Worm (Caenorhabditis elegans) whole organism, L2 larva: ENCODE measurements around the gene C52G5.2.

Source experiments
- C34F6.9 ChIP-seq: fragments of 150-350 bp; optimal IDR thresholded peaks from 2 replicates; lab custom pipeline; 2014; ENCODE audit warnings: missing biosample characterization, missing genetic modification characterization
- R02D3.7 ChIP-seq: fragments of 150-350 bp; optimal IDR thresholded peaks from 2 replicates; lab custom pipeline; 2014; ENCODE audit warnings: missing biosample characterization, missing genetic modification characterization
- Y55F3AM.14 ChIP-seq: fragments of 200-800 bp; sonication (Bioruptor generic); optimal IDR thresholded peaks from 2 replicates; lab custom pipeline; 2018; ENCODE audit warnings: mild to moderate bottlenecking, missing genetic modification characterization, missing compliant biosample characterization
- ZK546.5 ChIP-seq: sonication (generic microtip); optimal IDR thresholded peaks from 2 replicates; lab custom pipeline; 2017; ENCODE audit warnings: missing biosample characterization, missing genetic modification characterization
- blmp-1 ChIP-seq: sonication (generic microtip); optimal IDR thresholded peaks from 2 replicates; lab custom pipeline; 2017; ENCODE audit warnings: missing genetic modification characterization, mild to moderate bottlenecking, missing compliant biosample characterization, antibody characterized with exemption, moderate library complexity; ENCODE audit not compliant: insufficient read depth
- ceh-16 ChIP-seq: fragments of 150-350 bp; optimal IDR thresholded peaks from 2 replicates; lab custom pipeline; 2014; ENCODE audit warnings: missing biosample characterization, missing genetic modification characterization
- ceh-82 ChIP-seq: fragments of 150-350 bp; optimal IDR thresholded peaks from 2 replicates; lab custom pipeline; 2014; ENCODE audit warnings: missing biosample characterization, missing genetic modification characterization
- dmd-4 ChIP-seq: sonication (generic microtip); optimal IDR thresholded peaks from 2 replicates; lab custom pipeline; 2017; ENCODE audit warnings: missing biosample characterization, missing genetic modification characterization
- egl-27 ChIP-seq: sonication (generic microtip); optimal IDR thresholded peaks from 3 replicates; lab custom pipeline; 2017; ENCODE audit warnings: missing biosample characterization, missing genetic modification reagents, missing genetic modification characterization
- elt-3 ChIP-seq: sonication (generic microtip); optimal IDR thresholded peaks from 2 replicates; lab custom pipeline; 2017; ENCODE audit warnings: missing biosample characterization, missing genetic modification characterization
- fos-1 ChIP-seq: fragments of 150-350 bp; optimal IDR thresholded peaks from 2 replicates; lab custom pipeline; 2014; ENCODE audit warnings: missing biosample characterization, missing genetic modification characterization
- lin-11 ChIP-seq: fragments of 150-350 bp; sonication (generic microtip); optimal IDR thresholded peaks from 2 replicates; lab custom pipeline; 2014; ENCODE audit warnings: missing biosample characterization, missing genetic modification characterization, inconsistent platforms, mixed read lengths
- lin-39 ChIP-seq: fragments of 150-350 bp; optimal IDR thresholded peaks from 2 replicates; lab custom pipeline; 2014; ENCODE audit warnings: missing biosample characterization, missing genetic modification reagents, missing genetic modification characterization
- lsy-2 ChIP-seq, 2 experiments: fragments of 150-350 bp in 1 of 2; sonication (generic microtip) in 1 of 2; optimal IDR thresholded peaks; 2 replicates each; lab custom pipeline; 2014 to 2017; ENCODE audit warnings: missing biosample characterization in 2 of 2, missing genetic modification characterization in 2 of 2
- mbf-1 ChIP-seq: sonication (generic microtip); optimal IDR thresholded peaks from 2 replicates; lab custom pipeline; 2017; ENCODE audit warnings: missing biosample characterization, missing genetic modification characterization
- mdl-1 ChIP-seq, 2 experiments: fragments of 150-350 bp in 1 of 2; sonication (generic microtip) in 1 of 2; optimal IDR thresholded peaks; 2 replicates each; lab custom pipeline; 2017; ENCODE audit warnings: missing biosample characterization in 2 of 2, missing genetic modification characterization in 2 of 2
- nhr-11 ChIP-seq: fragments of 150-350 bp; optimal IDR thresholded peaks from 2 replicates; lab custom pipeline; 2014; ENCODE audit warnings: missing biosample characterization, missing genetic modification characterization
- nhr-129 ChIP-seq: fragments of 150-350 bp; optimal IDR thresholded peaks from 2 replicates; lab custom pipeline; 2014; ENCODE audit warnings: missing biosample characterization, missing genetic modification characterization
- nhr-21 ChIP-seq: fragments of 150-350 bp; optimal IDR thresholded peaks from 2 replicates; lab custom pipeline; 2014; ENCODE audit warnings: missing biosample characterization, missing genetic modification characterization
- nhr-23 ChIP-seq: fragments of 150-350 bp; optimal IDR thresholded peaks from 2 replicates; lab custom pipeline; 2014; ENCODE audit warnings: missing biosample characterization, missing genetic modification reagents, missing genetic modification characterization
- nhr-237 ChIP-seq: fragments of 150-350 bp; optimal IDR thresholded peaks from 2 replicates; lab custom pipeline; 2014; ENCODE audit warnings: missing biosample characterization, missing genetic modification characterization
- nhr-25 ChIP-seq: fragments of 150-350 bp; sonication (generic microtip); optimal IDR thresholded peaks from 3 replicates; lab custom pipeline; 2014; ENCODE audit warnings: missing biosample characterization, missing genetic modification characterization
- nhr-6 ChIP-seq: fragments of 150-350 bp; optimal IDR thresholded peaks from 2 replicates; lab custom pipeline; 2014; ENCODE audit warnings: missing biosample characterization, missing genetic modification characterization
- nhr-77 ChIP-seq: fragments of 150-350 bp; optimal IDR thresholded peaks from 2 replicates; lab custom pipeline; 2014; ENCODE audit warnings: missing biosample characterization, missing genetic modification characterization
- peb-1 ChIP-seq: fragments of 150-350 bp; optimal IDR thresholded peaks from 2 replicates; lab custom pipeline; 2014; ENCODE audit warnings: missing biosample characterization, missing genetic modification characterization
- unc-39 ChIP-seq: fragments of 150-350 bp; optimal IDR thresholded peaks from 2 replicates; lab custom pipeline; 2014; ENCODE audit warnings: missing biosample characterization, missing genetic modification characterization
- zag-1 ChIP-seq: fragments of 150-350 bp; optimal IDR thresholded peaks from 2 replicates; lab custom pipeline; 2014; ENCODE audit warnings: missing biosample characterization, missing genetic modification characterization
- ztf-11 ChIP-seq: sonication (generic microtip); optimal IDR thresholded peaks from 2 replicates; lab custom pipeline; 2017; ENCODE audit warnings: missing biosample characterization, missing genetic modification characterization

C52G5.2 gene

DNA sequence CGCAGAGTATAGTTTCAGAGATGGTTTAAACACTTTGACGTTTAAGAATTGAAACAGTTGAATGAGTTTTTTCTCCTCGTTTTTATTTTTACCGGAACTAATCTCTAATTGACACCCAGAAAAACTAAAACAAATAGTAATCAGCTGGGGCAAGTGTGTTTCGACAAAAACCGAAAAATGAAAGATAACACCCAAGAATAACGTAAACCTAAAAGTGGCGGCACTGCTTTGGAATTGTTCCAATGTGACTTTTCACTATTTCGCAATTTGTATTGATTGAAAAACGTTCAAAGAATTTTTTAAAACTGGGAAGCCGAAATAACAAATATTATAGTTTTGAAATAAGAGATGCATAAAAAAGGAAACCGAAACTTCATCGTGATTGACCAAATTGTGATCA, 24.3 kb upstream of the C52G5.2 start:
- TF ChIP-seq nhr-77 (tag; lab: Kevin White, UChicago) (no peak), fos-1 (tag; lab: Kevin White, UChicago) (peak; percentile 15)

DNA sequence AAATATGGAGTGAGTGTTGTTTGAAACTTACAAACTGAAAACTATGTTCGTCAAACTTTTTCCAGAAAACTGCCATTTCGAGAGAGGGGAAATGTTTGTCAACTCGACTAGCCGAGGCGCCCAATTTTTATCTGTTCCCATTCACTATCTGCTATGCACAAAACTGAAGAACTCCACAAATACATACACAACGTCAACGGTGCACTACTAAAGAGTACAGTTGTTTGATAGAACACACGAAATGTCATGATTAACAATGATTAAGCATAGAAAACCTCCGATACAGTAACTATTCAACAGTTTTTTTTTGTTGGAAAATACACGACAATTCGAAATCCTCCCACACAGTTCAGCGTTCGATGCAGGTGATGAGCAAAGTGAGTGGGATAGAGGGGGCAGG, 23.6 kb upstream of the C52G5.2 start:
- TF ChIP-seq fos-1 (tag; lab: Kevin White, UChicago) (peak; percentile 7), lsy-2 (tag; optimal IDR thresholded peaks at IDR 0.05; lab: Kevin White, UChicago) (no peak)

DNA sequence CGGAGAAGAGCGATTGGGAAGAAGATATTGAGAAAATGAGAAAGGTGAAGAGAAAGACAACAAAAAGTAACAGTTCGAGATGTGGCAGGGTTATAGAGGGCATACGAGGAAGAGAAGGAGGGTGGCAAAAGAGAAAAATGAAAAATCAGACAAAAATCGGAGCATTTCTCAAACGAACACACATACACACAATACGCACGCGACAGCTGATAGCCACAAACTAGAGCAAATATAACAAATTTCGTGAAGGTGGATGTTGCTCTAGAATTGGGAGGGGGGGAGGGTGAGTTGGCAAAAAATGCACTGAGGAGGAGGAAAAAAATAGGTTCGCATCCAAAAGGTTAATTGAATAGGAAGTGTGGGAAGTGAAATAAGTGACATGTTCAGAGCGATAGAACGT, 17.9 kb upstream of the C52G5.2 start:
- TF ChIP-seq nhr-6 (tag; lab: Kevin White, UChicago), result no peak
- TF ChIP-seq nhr-237 (tag; lab: Kevin White, UChicago), result no peak
- TF ChIP-seq lin-11 (tag; lab: Kevin White, UChicago), result no peak
- no peak for TF ChIP-seq elt-3 (tag; lab: Kevin White, UChicago)
- no peak for TF ChIP-seq nhr-25 (tag; lab: Kevin White, UChicago)
- TF ChIP-seq mbf-1 (tag; lab: Kevin White, UChicago), result no peak
- no peak for TF ChIP-seq C34F6.9 (tag; lab: Kevin White, UChicago)
- no peak for TF ChIP-seq nhr-21 (tag; lab: Kevin White, UChicago)
- no peak for TF ChIP-seq egl-27 (tag; lab: Kevin White, UChicago)
- no peak for TF ChIP-seq blmp-1 (tag; lab: Kevin White, UChicago)

DNA sequence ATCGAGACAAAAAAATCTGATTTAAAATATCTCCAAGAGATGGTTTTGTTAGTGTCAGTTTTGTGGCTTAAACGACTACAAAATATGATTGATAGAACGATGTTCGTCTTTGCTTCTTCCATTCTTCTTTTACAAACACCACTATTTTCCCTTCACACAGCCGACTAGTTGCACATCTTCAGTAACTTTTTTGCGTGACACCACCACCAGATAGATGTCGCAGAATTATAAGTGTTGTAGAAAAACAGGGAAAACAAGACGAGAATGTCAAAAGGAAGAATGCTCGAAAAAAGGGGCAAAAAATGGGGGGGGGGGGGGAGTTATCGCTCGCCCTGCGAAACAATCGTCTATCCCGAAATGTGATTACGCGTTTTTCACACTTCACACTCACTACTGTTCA, 16.3 kb upstream of the C52G5.2 start:
- no peak for TF ChIP-seq nhr-129
- no peak for TF ChIP-seq dmd-4 (tag; lab: Kevin White, UChicago)
- no peak for TF ChIP-seq ceh-16
- TF ChIP-seq mbf-1 (tag; lab: Kevin White, UChicago), result no peak
- TF ChIP-seq unc-39 (tag; lab: Kevin White, UChicago), result no peak
- no peak for TF ChIP-seq mdl-1 (tag; optimal IDR thresholded peaks at IDR 0.05; lab: Kevin White, UChicago)
- TF ChIP-seq elt-3 (tag; lab: Kevin White, UChicago), result no peak
- no peak for TF ChIP-seq nhr-77 (tag; lab: Kevin White, UChicago)
- no peak for TF ChIP-seq nhr-6 (tag; lab: Kevin White, UChicago)
- TF ChIP-seq R02D3.7 (tag; lab: Kevin White, UChicago), result no peak

DNA sequence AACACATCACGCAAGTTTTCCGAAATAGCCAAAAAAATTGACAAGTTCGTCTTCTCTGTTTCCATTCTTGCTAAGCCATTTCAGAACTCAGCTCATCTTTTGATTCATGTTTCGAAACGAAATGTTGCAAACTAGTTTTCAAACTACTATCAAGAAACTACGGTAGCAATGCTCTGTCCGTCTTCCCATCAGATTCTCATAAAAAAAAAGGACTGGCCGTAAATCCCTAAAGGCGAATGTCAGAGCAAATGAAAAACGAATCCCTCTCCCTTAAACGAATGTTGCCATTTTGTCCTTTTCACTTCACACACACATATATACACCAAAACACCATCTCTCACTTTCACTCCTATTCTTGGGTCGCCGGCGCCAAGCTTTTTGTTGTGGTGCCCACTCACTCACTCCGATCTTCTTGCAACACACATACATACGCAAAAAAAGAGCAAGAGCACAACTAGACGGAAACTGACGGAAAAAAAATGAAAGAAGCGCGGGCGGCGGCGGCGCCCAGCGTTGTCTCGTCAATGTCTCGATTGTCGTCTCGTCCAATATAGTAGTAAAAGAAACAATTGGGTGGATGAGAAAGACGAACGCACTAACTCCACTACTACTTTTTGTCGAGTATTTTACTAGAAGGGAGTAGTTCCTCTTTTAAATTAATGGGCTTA, 15.2 kb upstream of the C52G5.2 start:
- no peak for TF ChIP-seq nhr-25 (tag; lab: Kevin White, UChicago)
- no peak for TF ChIP-seq nhr-23 (tag; lab: Kevin White, UChicago)
- no peak for TF ChIP-seq peb-1
- TF ChIP-seq ceh-16, result no peak
- TF ChIP-seq R02D3.7 (tag; lab: Kevin White, UChicago), result no peak
- no peak for TF ChIP-seq ZK546.5 (tag; lab: Kevin White, UChicago)
- no peak for TF ChIP-seq zag-1
- no peak for TF ChIP-seq dmd-4 (tag; lab: Kevin White, UChicago)
- no peak for TF ChIP-seq Y55F3AM.14 (GFP tag; lab: Kevin White, UChicago)

DNA sequence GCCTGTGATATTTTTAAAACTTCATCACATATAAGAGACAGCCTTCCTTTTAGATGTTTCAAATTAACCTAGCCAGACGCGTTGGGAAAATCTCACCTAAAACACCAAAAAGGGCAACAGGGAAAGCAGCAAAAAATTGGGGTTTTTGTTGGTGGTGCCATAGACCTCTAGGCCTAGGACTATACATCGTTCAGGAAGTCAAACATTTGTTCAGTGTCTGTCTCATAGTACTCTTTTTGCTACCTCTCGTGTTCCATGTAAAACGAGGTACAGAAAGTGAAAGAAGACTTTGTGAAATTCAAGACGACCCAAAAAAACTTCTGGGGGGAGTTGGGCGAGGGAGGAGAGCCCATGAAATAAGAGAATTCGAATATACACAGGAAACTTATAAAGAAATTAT, 14.1 kb upstream of the C52G5.2 start:
- TF ChIP-seq nhr-11 (no peak), dmd-4 (tag; lab: Kevin White, UChicago) (no peak), C34F6.9 (tag; lab: Kevin White, UChicago) (no peak), peb-1 (no peak), ZK546.5 (tag; lab: Kevin White, UChicago) (no peak), fos-1 (tag; lab: Kevin White, UChicago) (no peak), ztf-11 (tag; lab: Kevin White, UChicago) (no peak), unc-39 (tag; lab: Kevin White, UChicago) (no peak), mdl-1 (tag; optimal IDR thresholded peaks at IDR 0.05; lab: Kevin White, UChicago) (no peak), ceh-16 (no peak), nhr-25 (tag; lab: Kevin White, UChicago) (no peak), lin-39 (tag; lab: Kevin White, UChicago) (no peak), nhr-23 (tag; lab: Kevin White, UChicago) (no peak), nhr-77 (tag; lab: Kevin White, UChicago) (no peak), ceh-82 (tag; lab: Kevin White, UChicago) (no peak)
